Worm (Caenorhabditis elegans) whole organism, late embryonic: ENCODE results near the gene mod-1.

Experiments used
- T23F11.4 ChIP-seq: fragments of 200-800 bp; sonication (Bioruptor generic); optimal IDR thresholded peaks from 2 replicates; lab custom pipeline; 2018; ENCODE audit warnings: mild to moderate bottlenecking, missing genetic modification characterization, missing compliant biosample characterization
- dve-1 ChIP-seq: sonication (generic microtip); optimal IDR thresholded peaks from 2 replicates; lab custom pipeline; 2017; ENCODE audit warnings: antibody characterized with exemption, mild to moderate bottlenecking, missing genetic modification characterization, missing compliant biosample characterization
- ets-4 ChIP-seq: sonication (generic microtip); optimal IDR thresholded peaks from 2 replicates; lab custom pipeline; 2016; ENCODE audit warnings: missing genetic modification characterization, missing compliant biosample characterization
- fkh-10 ChIP-seq: fragments of 150-350 bp; optimal IDR thresholded peaks from 2 replicates; lab custom pipeline; 2014; ENCODE audit warnings: missing biosample characterization, missing genetic modification reagents, missing genetic modification characterization
- madf-2 ChIP-seq: sonication (generic microtip); optimal IDR thresholded peaks from 2 replicates; lab custom pipeline; 2017; ENCODE audit warnings: missing genetic modification characterization, missing compliant biosample characterization
- nhr-11 ChIP-seq: fragments of 150-350 bp; optimal IDR thresholded peaks from 2 replicates; lab custom pipeline; 2014; ENCODE audit warnings: missing biosample characterization, missing genetic modification characterization
- pqm-1 ChIP-seq: sonication (generic microtip); optimal IDR thresholded peaks from 2 replicates; lab custom pipeline; 2016; ENCODE audit warnings: missing genetic modification characterization, missing compliant biosample characterization
- rnt-1 ChIP-seq: sonication (generic microtip); optimal IDR thresholded peaks from 2 replicates; lab custom pipeline; 2016; ENCODE audit warnings: missing genetic modification characterization, missing compliant biosample characterization
- sox-4 ChIP-seq: sonication (generic microtip); optimal IDR thresholded peaks from 2 replicates; lab custom pipeline; 2017; ENCODE audit warnings: mild to moderate bottlenecking, missing genetic modification characterization, inconsistent platforms, missing compliant biosample characterization
- unc-86 ChIP-seq: sonication (generic microtip); optimal IDR thresholded peaks from 2 replicates; lab custom pipeline; 2016; ENCODE audit warnings: missing genetic modification characterization, missing compliant biosample characterization

ce11 chrV:8935104-8935503 lies 21.3 kb upstream of the mod-1 start:
- TF ChIP-seq fkh-10 (no peak), ets-4 (tag; lab: Kevin White, UChicago) (no peak), sox-4 (tag; lab: Kevin White, UChicago) (no peak), pqm-1 (tag; lab: Kevin White, UChicago) (no peak), T23F11.4 (no peak), dve-1 (tag; lab: Kevin White, UChicago) (no peak), nhr-11 (tag; lab: Kevin White, UChicago) (no peak), unc-86 (tag; lab: Kevin White, UChicago) (no peak), madf-2 (tag; lab: Kevin White, UChicago) (no peak), rnt-1 (tag; lab: Kevin White, UChicago) (no peak)
